Fruit fly (Drosophila melanogaster) S2 (cell line): ENCODE results near the gene Mst57Dc.

Source experiments
- CG8478 ChIP-seq: fragments of >200 bp; optimal IDR thresholded peaks from 2 replicates; lab custom pipeline; 2018
- CTCF ChIP-seq, 2 experiments: fragments of >200 bp; optimal IDR thresholded peaks; 2 replicates each; lab custom pipeline; 2018

DNA sequence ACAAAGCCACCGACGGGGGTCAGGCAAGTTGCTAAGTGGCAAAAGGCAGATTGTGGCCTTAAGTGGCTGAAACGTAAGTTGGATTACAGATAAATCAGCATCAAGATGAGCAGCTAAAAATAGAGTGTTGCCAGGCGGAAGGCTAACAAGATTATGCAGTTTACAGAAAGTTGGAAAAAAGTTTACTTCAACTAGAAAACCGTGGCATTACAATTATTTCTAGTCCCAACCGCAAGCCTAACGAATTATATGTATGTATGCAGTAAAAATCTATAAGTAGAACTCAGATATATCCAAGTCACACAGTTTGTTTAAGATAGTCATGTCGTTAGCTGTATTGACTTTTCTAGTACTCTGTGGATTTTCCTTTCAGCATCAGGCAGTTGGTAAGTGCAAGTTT is 23.4 kb downstream of the Mst57Dc start, which contains the start of gene BG642167:
- TF ChIP-seq CG8478 (lab: Kevin White, UChicago) = no peak
- TF ChIP-seq CTCF (optimal IDR thresholded peaks at IDR 0.05; lab: Kevin White, UChicago) = no peak
